Fruit fly (Drosophila melanogaster): Measurements from ENCODE around the gene stnA.

- TF ChIP-seq Dif (GFP tag; optimal IDR thresholded peaks at IDR 0.05; ENCODE audit: partially characterized antibody) (no peak), Rel (GFP tag; optimal IDR thresholded peaks at IDR 0.05) (no peak), Rel (tag; optimal IDR thresholded peaks at IDR 0.05) (no peak), Dfd (GFP tag; optimal IDR thresholded peaks at IDR 0.05) (no peak), foxo (GFP tag; optimal IDR thresholded peaks at IDR 0.05) (no peak), lola (GFP tag; optimal IDR thresholded peaks at IDR 0.05) (no peak), HLH106 (tag; optimal IDR thresholded peaks at IDR 0.05) (no peak), Sp1 (GFP tag; optimal IDR thresholded peaks at IDR 0.05) (no peak)
Observed at dm6 chrX:23011859-23012258, 7.4 kb upstream of the stnA start.

Data from whole organism, wandering third instar larva.